Worm (Caenorhabditis elegans) whole organism, early embryonic: ENCODE results near the gene srbc-20.

ENCODE experiments used
- ama-1 ChIP-seq: fragments of 150-350 bp; optimal IDR thresholded peaks from 2 replicates; lab custom pipeline; 2014
- ceh-36 ChIP-seq: sonication (generic microtip); optimal IDR thresholded peaks from 2 replicates; lab custom pipeline; 2016; ENCODE audit warnings: missing genetic modification characterization, inconsistent platforms, missing compliant biosample characterization
- ets-7 ChIP-seq: sonication (generic microtip); optimal IDR thresholded peaks from 2 replicates; lab custom pipeline; 2016; ENCODE audit warnings: missing genotype, missing genetic modification characterization, missing compliant biosample characterization
- flt-1 ChIP-seq: fragments of 200-800 bp; sonication (Bioruptor generic); IDR thresholded peaks from 2 replicates; pipeline ENCODE4 v1.3.6; 2022; ENCODE audit warnings: missing genetic modification characterization, missing compliant biosample characterization
- scrt-1 ChIP-seq: fragments of 200-800 bp; sonication (Bioruptor generic); IDR thresholded peaks from 2 replicates; pipeline ENCODE4 v1.3.6; 2022; ENCODE audit warnings: missing genetic modification characterization, missing compliant biosample characterization
- tbx-37 ChIP-seq: fragments of 200-800 bp; sonication (Bioruptor generic); conservative IDR thresholded peaks from 2 replicates; pipeline ENCODE4 v1.3.6; 2022; ENCODE audit warnings: missing genetic modification reagents, missing genetic modification characterization, missing compliant biosample characterization

ce11 chrV:2159331-2159730 is 12.4 kb downstream of the srbc-20 start, which contains the start of gene C45H4.14:
- no peak for TF ChIP-seq ets-7 (tag; lab: Kevin White, UChicago)
- TF ChIP-seq scrt-1 (GFP tag; lab: Robert Waterston, UW) = no peak
- no peak for TF ChIP-seq ceh-36 (tag; lab: Kevin White, UChicago)
- no peak for TF ChIP-seq ama-1 (lab: Kevin White, UChicago)
- no peak for TF ChIP-seq flt-1 (GFP tag; lab: Robert Waterston, UW)
- TF ChIP-seq tbx-37 (GFP tag; lab: Robert Waterston, UW) = no peak
